Worm (Caenorhabditis elegans) whole organism, L2 larva: ENCODE measurements around the gene ent-1.

Source experiments
- R02D3.7 ChIP-seq: fragments of 150-350 bp; optimal IDR thresholded peaks from 2 replicates; lab custom pipeline; 2014; ENCODE audit warnings: missing biosample characterization, missing genetic modification characterization
- aly-2 ChIP-seq: fragments of 150-350 bp; optimal IDR thresholded peaks from 2 replicates; lab custom pipeline; 2014; ENCODE audit warnings: missing biosample characterization, missing genetic modification characterization
- ama-1 ChIP-seq: fragments of 150-350 bp; optimal IDR thresholded peaks from 2 replicates; lab custom pipeline; 2018; ENCODE audit warnings: inconsistent platforms
- ceh-82 ChIP-seq: fragments of 150-350 bp; optimal IDR thresholded peaks from 2 replicates; lab custom pipeline; 2014; ENCODE audit warnings: missing biosample characterization, missing genetic modification characterization
- dmd-4 ChIP-seq: sonication (generic microtip); optimal IDR thresholded peaks from 2 replicates; lab custom pipeline; 2017; ENCODE audit warnings: missing biosample characterization, missing genetic modification characterization
- elt-3 ChIP-seq: sonication (generic microtip); optimal IDR thresholded peaks from 2 replicates; lab custom pipeline; 2017; ENCODE audit warnings: missing biosample characterization, missing genetic modification characterization
- lin-39 ChIP-seq: fragments of 150-350 bp; optimal IDR thresholded peaks from 2 replicates; lab custom pipeline; 2014; ENCODE audit warnings: missing biosample characterization, missing genetic modification reagents, missing genetic modification characterization
- nhr-11 ChIP-seq: fragments of 150-350 bp; optimal IDR thresholded peaks from 2 replicates; lab custom pipeline; 2014; ENCODE audit warnings: missing biosample characterization, missing genetic modification characterization
- nhr-237 ChIP-seq: fragments of 150-350 bp; optimal IDR thresholded peaks from 2 replicates; lab custom pipeline; 2014; ENCODE audit warnings: missing biosample characterization, missing genetic modification characterization
- nhr-77 ChIP-seq: fragments of 150-350 bp; optimal IDR thresholded peaks from 2 replicates; lab custom pipeline; 2014; ENCODE audit warnings: missing biosample characterization, missing genetic modification characterization
- skn-1 ChIP-seq: sonication (generic microtip); optimal IDR thresholded peaks from 2 replicates; lab custom pipeline; 2017; ENCODE audit warnings: missing biosample characterization, missing genetic modification characterization
- snpc-4 ChIP-seq: fragments of 150-350 bp; optimal IDR thresholded peaks from 2 replicates; lab custom pipeline; 2014; ENCODE audit warnings: missing biosample characterization, missing genetic modification characterization
- zag-1 ChIP-seq: fragments of 150-350 bp; optimal IDR thresholded peaks from 2 replicates; lab custom pipeline; 2014; ENCODE audit warnings: missing biosample characterization, missing genetic modification characterization

ce11 chrIV:11640915-11641314, 14.4 kb downstream of the ent-1 start, which contains the start of gene ttr-50:
- TF ChIP-seq elt-3 (tag; lab: Kevin White, UChicago) (no peak), dmd-4 (no peak), nhr-77 (tag; lab: Kevin White, UChicago) (no peak), ceh-82 (no peak), snpc-4 (tag; lab: Kevin White, UChicago) (no peak), lin-39 (tag; lab: Kevin White, UChicago) (no peak), ama-1 (lab: Kevin White, UChicago) (no peak), R02D3.7 (no peak), nhr-237 (tag; lab: Kevin White, UChicago) (no peak), nhr-11 (tag; lab: Kevin White, UChicago) (no peak), aly-2 (tag; lab: Kevin White, UChicago) (no peak), skn-1 (no peak), zag-1 (no peak)
